Fruit fly (Drosophila melanogaster): ENCODE results near the gene GluRIIC.
A peak's percentile ranks its signal among the peaks of the same experiment; 100 is the strongest.

The GluRIIC gene

dm6 chr2L:865851-866250 lies 48.0 kb upstream of the GluRIIC start (continued):
- peak; percentile 92 for TF ChIP-seq CG15011 (GFP tag; optimal IDR thresholded peaks at IDR 0.05)
- TF ChIP-seq ERR (GFP tag; optimal IDR thresholded peaks at IDR 0.05), result peak; percentile 94
- peak; percentile 94 for TF ChIP-seq C15 (GFP tag; IDR thresholded peaks at IDR 0.05)
- peak; percentile 97 for TF ChIP-seq CG1603 (tag; optimal IDR thresholded peaks at IDR 0.05)
- peak; percentile 93 for TF ChIP-seq wdn (GFP tag; IDR thresholded peaks at IDR 0.05)
- peak; percentile 92 for TF ChIP-seq CG8281 (tag; optimal IDR thresholded peaks at IDR 0.05)
- TF ChIP-seq CG12155 (GFP tag; optimal IDR thresholded peaks at IDR 0.05), result peak; percentile 95
- TF ChIP-seq Optix (GFP tag; IDR thresholded peaks at IDR 0.05), result peak; percentile 95
- peak; percentile 97 for TF ChIP-seq chif (GFP tag; optimal IDR thresholded peaks at IDR 0.05)
- TF ChIP-seq Ptx1 (GFP tag; IDR thresholded peaks at IDR 0.05), result peak; percentile 96
- TF ChIP-seq peb (GFP tag; IDR thresholded peaks at IDR 0.05), result peak; percentile 88
- TF ChIP-seq pfk (GFP tag; optimal IDR thresholded peaks at IDR 0.05), result peak; percentile 20
- TF ChIP-seq CG7372 (GFP tag; IDR thresholded peaks at IDR 0.05), result peak; percentile 95
- TF ChIP-seq CG6254 (GFP tag; optimal IDR thresholded peaks at IDR 0.05), result peak; percentile 92
- TF ChIP-seq maf-S (GFP tag; optimal IDR thresholded peaks at IDR 0.05), result peak; percentile 95
- TF ChIP-seq odd (GFP tag; optimal IDR thresholded peaks at IDR 0.05), result peak; percentile 93
- TF ChIP-seq Fer3 (tag; optimal IDR thresholded peaks at IDR 0.05), result peak; percentile 96
- TF ChIP-seq dimm (GFP tag; IDR thresholded peaks at IDR 0.05), result peak; percentile 87
- peak; percentile 88 for TF ChIP-seq croc (GFP tag; conservative IDR thresholded peaks at IDR 0.05)
- peak; percentile 84 for TF ChIP-seq CG11398 (GFP tag; optimal IDR thresholded peaks at IDR 0.05)
- peak; percentile 95 for TF ChIP-seq E2f1 (GFP tag; IDR thresholded peaks at IDR 0.05)
- TF ChIP-seq Meics (GFP tag; optimal IDR thresholded peaks at IDR 0.05), result peak; percentile 94
- TF ChIP-seq CG12299 (tag; optimal IDR thresholded peaks at IDR 0.05), result peak; percentile 90
- TF ChIP-seq CG17385 (GFP tag; optimal IDR thresholded peaks at IDR 0.05), result peak; percentile 93
- TF ChIP-seq CG10565 (GFP tag; optimal IDR thresholded peaks at IDR 0.05), result peak; percentile 84
- TF ChIP-seq CG2129 (GFP tag; IDR thresholded peaks at IDR 0.05; ENCODE audit: partially characterized antibody), result no peak
- no peak for TF ChIP-seq Hr39 (optimal IDR thresholded peaks at IDR 0.05)

- TF ChIP-seq CG2120 (GFP tag; optimal IDR thresholded peaks at IDR 0.05) (peak; percentile 96), NfI (GFP tag; optimal IDR thresholded peaks at IDR 0.05) (peak; percentile 94), HLH4C (GFP tag; IDR thresholded peaks at IDR 0.05; ENCODE audit: partially characterized antibody) (no peak; the same call in 2 of the 3 replicates), cas (GFP tag; IDR thresholded peaks at IDR 0.05) (peak; percentile 85), CG10274 (GFP tag; optimal IDR thresholded peaks at IDR 0.05) (peak; percentile 72), ro (GFP tag; IDR thresholded peaks at IDR 0.05) (peak; percentile 72), CG10431 (GFP tag; optimal IDR thresholded peaks at IDR 0.05) (peak; percentile 70), Gsc (GFP tag; IDR thresholded peaks at IDR 0.05) (peak; percentile 83), CG34422 (GFP tag; IDR thresholded peaks at IDR 0.05) (peak; percentile 95), bigmax (GFP tag; optimal IDR thresholded peaks at IDR 0.05) (peak; percentile 26), Sry-δ (GFP tag; optimal IDR thresholded peaks at IDR 0.05) (peak; percentile 37), CG3065 (GFP tag; optimal IDR thresholded peaks at IDR 0.05) (peak; percentile 62), Max (GFP tag; optimal IDR thresholded peaks at IDR 0.05) (peak; percentile 89), Dbx (GFP tag; IDR thresholded peaks at IDR 0.05) (peak; percentile 96), HLH3B (GFP tag; IDR thresholded peaks at IDR 0.05) (peak; percentile 96), Jarid2 (GFP tag; optimal IDR thresholded peaks at IDR 0.05) (peak; percentile 34), BtbVII (GFP tag; optimal IDR thresholded peaks at IDR 0.05) (peak; percentile 90), Atf6 (GFP tag; IDR thresholded peaks at IDR 0.05) (peak; percentile 92), Lpt (GFP tag; optimal IDR thresholded peaks at IDR 0.05) (no peak), Mrtf (GFP tag; IDR thresholded peaks at IDR 0.05) (peak; percentile 95), CG10366 (GFP tag; IDR thresholded peaks at IDR 0.05) (peak; percentile 96), sens (GFP tag) (peak; percentile 99), Ptx1 (GFP tag; IDR thresholded peaks at IDR 0.05) (peak; percentile 96), CG31388 (GFP tag; optimal IDR thresholded peaks at IDR 0.05) (peak; percentile 75), pb (GFP tag; optimal IDR thresholded peaks at IDR 0.05) (peak; percentile 54)
Measured at dm6 chr2L:866950-867744, 46.7 kb upstream of the GluRIIC start.
